Worm (Caenorhabditis elegans): ENCODE data around the gene clec-216.

DNA sequence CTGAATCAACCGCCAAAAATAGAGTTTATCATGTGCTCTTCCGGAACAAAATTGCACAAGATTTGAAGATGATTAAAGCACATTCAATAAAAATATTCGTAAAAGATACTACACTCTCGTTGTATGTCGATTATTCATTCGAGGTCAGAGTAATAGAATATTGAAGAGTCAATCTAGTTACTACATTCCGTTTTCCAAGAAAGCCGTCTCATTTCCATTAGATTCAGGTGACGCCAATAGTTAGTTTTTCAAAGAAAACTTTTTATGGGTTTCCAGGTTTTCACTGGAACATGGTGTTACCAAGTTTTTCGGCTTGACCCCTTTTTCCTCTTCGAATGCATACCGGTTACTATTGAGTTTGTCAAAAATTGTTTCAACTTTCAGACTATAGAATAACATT lies 17.8 kb upstream of the clec-216 start:
- TF ChIP-seq aha-1 (tag; optimal IDR thresholded peaks at IDR 0.05) (no peak), mab-9 (GFP tag; IDR thresholded peaks at IDR 0.05) (no peak), pqm-1 (tag; optimal IDR thresholded peaks at IDR 0.05) (no peak), zag-1 (tag; optimal IDR thresholded peaks at IDR 0.05) (no peak), fos-1 (tag; optimal IDR thresholded peaks at IDR 0.05) (no peak), jun-1 (tag; optimal IDR thresholded peaks at IDR 0.05) (no peak), ces-1 (GFP tag; optimal IDR thresholded peaks at IDR 0.05) (no peak), aly-2 (tag; optimal IDR thresholded peaks at IDR 0.05) (no peak), ztf-4 (tag; optimal IDR thresholded peaks at IDR 0.05) (no peak), mep-1 (tag; optimal IDR thresholded peaks at IDR 0.05) (no peak), blmp-1 (tag; optimal IDR thresholded peaks at IDR 0.05) (no peak), sup-37 (GFP tag; optimal IDR thresholded peaks at IDR 0.05) (no peak)
